Worm (Caenorhabditis elegans): ENCODE data around the gene Y59E9AL.8.
"Not testable (repeated sequence)": the region's sequence is repeated elsewhere in the genome, so short reads cannot be mapped to it uniquely, and the experiment has no call there.

ce11 chrIV:5218496-5218895, 5.6 kb downstream of the Y59E9AL.8 start, which contains the start of gene nsph-4.2:
- not testable (repeated sequence) for TF ChIP-seq egrh-3 (GFP tag; IDR thresholded peaks at IDR 0.05); sea-2 (GFP tag; IDR thresholded peaks at IDR 0.05); pha-4 (tag; optimal IDR thresholded peaks at IDR 0.05)

Data from whole organism, young adult.